Fruit fly (Drosophila melanogaster): ENCODE results near the gene CG44405.

DNA sequence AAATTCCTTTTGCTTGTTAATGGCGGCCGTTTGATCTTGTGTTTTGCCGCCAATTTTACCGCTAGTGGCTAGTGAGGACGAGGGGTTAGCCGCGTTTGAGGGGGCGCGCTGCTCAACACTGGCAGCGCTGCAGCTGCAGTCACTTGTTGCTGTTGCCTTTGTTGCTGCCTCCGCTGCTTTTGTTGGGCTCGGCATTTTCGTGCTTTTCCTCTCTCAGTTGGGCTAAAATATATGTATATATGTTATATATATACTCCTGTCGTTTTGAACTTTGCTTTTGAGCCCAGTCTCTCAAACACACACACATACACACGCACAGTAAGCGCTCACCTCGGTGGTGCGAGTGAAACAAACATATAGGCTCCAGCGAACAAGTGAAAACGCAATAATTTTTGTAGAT lies 17.3 kb downstream of the CG44405 start:
- TF ChIP-seq Myc (optimal IDR thresholded peaks at IDR 0.05), result no peak
- no peak for TF ChIP-seq ttk (optimal IDR thresholded peaks at IDR 0.05)
- no peak for TF ChIP-seq insv (optimal IDR thresholded peaks at IDR 0.05)

Measured in Kc167 (cell line).